Fruit fly (Drosophila melanogaster) whole organism, embryonic: ENCODE results near the gene CG13306.

Experiments
- Aef1 ChIP-seq: fragments of 200-800 bp; sonication (Bioruptor generic); IDR thresholded peaks from 3 replicates; pipeline ENCODE4 v1.3.6; 2022; ENCODE audit warnings: missing biosample characterization, missing genetic modification characterization
- Atf3 ChIP-seq: fragments of 200-800 bp; sonication (Bioruptor generic); optimal IDR thresholded peaks from 3 replicates; lab custom pipeline; 2016; ENCODE audit warnings: missing biosample characterization, missing genetic modification characterization
- Bdp1 ChIP-seq: fragments of 200-800 bp; sonication (Bioruptor generic); optimal IDR thresholded peaks from 3 replicates; lab custom pipeline; 2016; ENCODE audit warnings: missing biosample characterization, missing genetic modification characterization
- CG10209 ChIP-seq: fragments of 200-800 bp; sonication (Bioruptor generic); optimal IDR thresholded peaks from 3 replicates; lab custom pipeline; 2017; ENCODE audit warnings: missing biosample characterization, mild to moderate bottlenecking, missing genetic modification characterization, missing genetic modification reagents
- CG10431 ChIP-seq: fragments of 200-800 bp; sonication (Bioruptor generic); optimal IDR thresholded peaks from 3 replicates; lab custom pipeline; 2018; ENCODE audit warnings: missing biosample characterization, mild to moderate bottlenecking, missing genetic modification characterization
- CG11085 ChIP-seq: fragments of 200-800 bp; sonication (Bioruptor generic); IDR thresholded peaks from 2 replicates; pipeline ENCODE4 v1.3.6; 2022; ENCODE audit warnings: missing biosample characterization, missing genetic modification characterization
- CG11560 ChIP-seq: fragments of 200-800 bp; sonication (Bioruptor generic); IDR thresholded peaks from 3 replicates; pipeline ENCODE4 v1.3.6; 2022; ENCODE audit warnings: missing biosample characterization, missing genetic modification characterization
- CG12769 ChIP-seq: fragments of 200-800 bp; sonication (Bioruptor generic); optimal IDR thresholded peaks from 2 replicates; lab custom pipeline; 2019; ENCODE audit warnings: missing biosample characterization, mild to moderate bottlenecking, missing genetic modification characterization, moderate library complexity
- CG13287 ChIP-seq: fragments of 200-800 bp; sonication (Bioruptor generic); IDR thresholded peaks from 2 replicates; pipeline ENCODE4 v1.3.6; 2022; ENCODE audit warnings: missing biosample characterization, missing genetic modification characterization; ENCODE audit not compliant: partially characterized antibody
- CG13624 ChIP-seq: fragments of 200-800 bp; sonication (Bioruptor generic); optimal IDR thresholded peaks from 2 replicates; lab custom pipeline; 2016; ENCODE audit warnings: missing biosample characterization, missing genetic modification characterization
- CG15269 ChIP-seq: fragments of 200-800 bp; sonication (Bioruptor generic); optimal IDR thresholded peaks from 2 replicates; lab custom pipeline; 2018; ENCODE audit warnings: missing biosample characterization, mild to moderate bottlenecking, missing genetic modification characterization, moderate library complexity
- CG16863 ChIP-seq: fragments of 200-800 bp; sonication (Bioruptor generic); optimal IDR thresholded peaks from 3 replicates; lab custom pipeline; 2016; ENCODE audit warnings: missing biosample characterization, missing genetic modification characterization
- CG17359 ChIP-seq: fragments of 200-800 bp; sonication (Bioruptor generic); optimal IDR thresholded peaks from 3 replicates; lab custom pipeline; 2018; ENCODE audit warnings: missing biosample characterization, mild to moderate bottlenecking, missing genetic modification characterization, moderate library complexity
- CG18262 ChIP-seq: fragments of 200-800 bp; optimal IDR thresholded peaks from 3 replicates; lab custom pipeline; 2019; ENCODE audit warnings: missing biosample characterization, mild to moderate bottlenecking, missing genetic modification characterization, moderate library complexity
- CG4360 ChIP-seq: fragments of 200-800 bp; sonication (Bioruptor generic); IDR thresholded peaks from 2 replicates; pipeline ENCODE4 v1.3.6; 2022; ENCODE audit warnings: missing biosample characterization, missing genetic modification characterization
- CG5245 ChIP-seq: fragments of 200-800 bp; sonication (Bioruptor generic); optimal IDR thresholded peaks from 3 replicates; lab custom pipeline; 2016; ENCODE audit warnings: missing biosample characterization, missing genetic modification characterization
- CG6689 ChIP-seq: fragments of 200-800 bp; sonication (Bioruptor generic); IDR thresholded peaks from 2 replicates; pipeline ENCODE4 v1.3.6; 2022; ENCODE audit warnings: missing biosample characterization, missing genetic modification characterization
- CG6854 ChIP-seq: fragments of 200-800 bp; sonication (Bioruptor generic); optimal IDR thresholded peaks from 3 replicates; lab custom pipeline; 2017; ENCODE audit warnings: missing biosample characterization, mild to moderate bottlenecking, missing genetic modification characterization
- CG7963 ChIP-seq: fragments of 200-800 bp; sonication (Bioruptor generic); IDR thresholded peaks from 3 replicates; pipeline ENCODE4 v1.3.6; 2022; ENCODE audit warnings: missing biosample characterization, missing genetic modification characterization; ENCODE audit not compliant: partially characterized antibody
- CG8290 ChIP-seq, 3 experiments: fragments of 200-800 bp; sonication (Bioruptor generic); optimal IDR thresholded peaks; 2 replicates each; lab custom pipeline; 2016 to 2019; ENCODE audit warnings: missing biosample characterization in 3 of 3, missing genetic modification characterization in 3 of 3, mild to moderate bottlenecking in 2 of 3, moderate library complexity in 1 of 3
- CG8924 ChIP-seq: fragments of 200-800 bp; optimal IDR thresholded peaks from 3 replicates; lab custom pipeline; 2019; ENCODE audit warnings: missing biosample characterization, mild to moderate bottlenecking, missing genetic modification characterization, moderate library complexity
- CHES-1-like ChIP-seq: fragments of 200-800 bp; sonication (Bioruptor generic); optimal IDR thresholded peaks from 2 replicates; lab custom pipeline; 2016; ENCODE audit warnings: missing biosample characterization, missing genetic modification characterization
- D ChIP-seq, 2 experiments: fragments of 200-800 bp in 1 of 2; fragments of >200 bp in 1 of 2; sonication (Bioruptor generic) in 1 of 2; optimal IDR thresholded peaks; 2 replicates in 1 of 2; 3 replicates in 1 of 2; lab custom pipeline; 2017; ENCODE audit warnings: mild to moderate bottlenecking in 1 of 2, missing biosample characterization in 1 of 2, missing genetic modification characterization in 1 of 2, missing genetic modification reagents in 1 of 2
- Dref ChIP-seq: fragments of 200-800 bp; sonication (Bioruptor generic); IDR thresholded peaks from 2 replicates; pipeline ENCODE4 v1.3.6; 2022; ENCODE audit warnings: missing biosample characterization, missing genetic modification characterization
- Hr3 ChIP-seq: fragments of 200-800 bp; sonication (Bioruptor generic); optimal IDR thresholded peaks from 3 replicates; lab custom pipeline; 2016; ENCODE audit warnings: missing biosample characterization, missing genetic modification characterization
- Hr51 ChIP-seq, 2 experiments: fragments of 200-800 bp; sonication (Bioruptor generic); optimal IDR thresholded peaks; 2 replicates in 1 of 2; 3 replicates in 1 of 2; lab custom pipeline; 2016 to 2018; ENCODE audit warnings: missing biosample characterization in 2 of 2, missing genetic modification characterization in 2 of 2, mild to moderate bottlenecking in 1 of 2, moderate library complexity in 1 of 2
- MBD-R2 ChIP-seq: fragments of 200-800 bp; sonication (Bioruptor generic); IDR thresholded peaks from 2 replicates; pipeline ENCODE4 v1.3.6; 2022; ENCODE audit warnings: missing biosample characterization, missing genetic modification characterization
- Max ChIP-seq: fragments of 200-800 bp; sonication (Bioruptor generic); optimal IDR thresholded peaks from 2 replicates; lab custom pipeline; 2016; ENCODE audit warnings: missing biosample characterization, mild to moderate bottlenecking, missing genetic modification characterization
- Mes4 ChIP-seq: fragments of 200-800 bp; sonication (Bioruptor generic); optimal IDR thresholded peaks from 2 replicates; lab custom pipeline; 2016; ENCODE audit warnings: missing biosample characterization, missing genetic modification characterization
- Mrtf ChIP-seq: fragments of 200-800 bp; sonication (Bioruptor generic); IDR thresholded peaks from 3 replicates; pipeline ENCODE4 v1.3.6; 2022; ENCODE audit warnings: missing biosample characterization, missing genetic modification characterization
- Nf-YB ChIP-seq: fragments of 200-800 bp; sonication (Bioruptor generic); optimal IDR thresholded peaks from 3 replicates; lab custom pipeline; 2019; ENCODE audit warnings: missing biosample characterization, mild to moderate bottlenecking, missing genetic modification characterization, moderate library complexity
- Sry-β ChIP-seq: fragments of 200-800 bp; sonication (Bioruptor generic); optimal IDR thresholded peaks from 2 replicates; lab custom pipeline; 2018; ENCODE audit warnings: missing biosample characterization, mild to moderate bottlenecking, missing genetic modification characterization, moderate library complexity
- Ssrp ChIP-seq: fragments of 200-800 bp; sonication (Bioruptor generic); optimal IDR thresholded peaks from 2 replicates; lab custom pipeline; 2018; ENCODE audit warnings: missing biosample characterization, mild to moderate bottlenecking, missing genetic modification characterization, moderate library complexity
- dm ChIP-seq: fragments of 200-800 bp; sonication (Bioruptor generic); optimal IDR thresholded peaks from 3 replicates; lab custom pipeline; 2016; ENCODE audit warnings: missing biosample characterization, missing genetic modification characterization
- ems ChIP-seq: fragments of 200-800 bp; sonication (Bioruptor generic); optimal IDR thresholded peaks from 3 replicates; lab custom pipeline; 2016; ENCODE audit warnings: missing biosample characterization, missing genetic modification characterization
- fd96Cb ChIP-seq: fragments of 200-800 bp; sonication (Bioruptor generic); optimal IDR thresholded peaks from 2 replicates; lab custom pipeline; 2018; ENCODE audit warnings: missing biosample characterization, mild to moderate bottlenecking, missing genetic modification characterization, moderate library complexity
- fu2 ChIP-seq: fragments of 200-800 bp; sonication (Bioruptor generic); optimal IDR thresholded peaks from 2 replicates; lab custom pipeline; 2016; ENCODE audit warnings: missing biosample characterization, missing genetic modification characterization
- gcm ChIP-seq: fragments of 200-800 bp; sonication (Bioruptor generic); optimal IDR thresholded peaks from 2 replicates; lab custom pipeline; 2019; ENCODE audit warnings: missing biosample characterization, mild to moderate bottlenecking, missing genetic modification characterization, moderate library complexity
- grau ChIP-seq: fragments of 200-800 bp; optimal IDR thresholded peaks from 3 replicates; lab custom pipeline; 2019; ENCODE audit warnings: missing biosample characterization, mild to moderate bottlenecking, missing genetic modification characterization, moderate library complexity
- hb ChIP-seq: fragments of 200-800 bp; sonication (Bioruptor generic); IDR thresholded peaks from 3 replicates; pipeline ENCODE4 v1.3.6; 2022; ENCODE audit warnings: missing biosample characterization, missing genetic modification characterization; ENCODE audit not compliant: partially characterized antibody
- hth ChIP-seq: fragments of >200 bp; optimal IDR thresholded peaks from 2 replicates; lab custom pipeline; 2017; ENCODE audit warnings: inconsistent platforms
- kni ChIP-seq: fragments of 200-800 bp; sonication (Bioruptor generic); optimal IDR thresholded peaks from 3 replicates; lab custom pipeline; 2017; ENCODE audit warnings: mild to moderate bottlenecking, missing biosample characterization, missing genetic modification reagents, missing genetic modification characterization
- lilli ChIP-seq: fragments of 200-800 bp; sonication (Bioruptor generic); optimal IDR thresholded peaks from 3 replicates; lab custom pipeline; 2016; ENCODE audit warnings: missing biosample characterization, missing genetic modification characterization
- maf-S ChIP-seq: fragments of 200-800 bp; sonication (Bioruptor generic); optimal IDR thresholded peaks from 2 replicates; lab custom pipeline; 2016; ENCODE audit warnings: missing biosample characterization, missing genetic modification characterization
- oc ChIP-seq: fragments of 200-800 bp; sonication (Bioruptor generic); optimal IDR thresholded peaks from 2 replicates; lab custom pipeline; 2018; ENCODE audit warnings: missing biosample characterization, mild to moderate bottlenecking, missing genetic modification characterization, moderate library complexity
- pum ChIP-seq: fragments of 200-800 bp; sonication (Bioruptor generic); optimal IDR thresholded peaks from 2 replicates; lab custom pipeline; 2016; ENCODE audit warnings: missing biosample characterization, missing genetic modification characterization
- repo ChIP-seq: fragments of 200-800 bp; sonication (Bioruptor generic); optimal IDR thresholded peaks from 2 replicates; lab custom pipeline; 2016; ENCODE audit warnings: missing biosample characterization, missing genetic modification characterization
- row ChIP-seq: fragments of 200-800 bp; sonication (Bioruptor generic); IDR thresholded peaks from 3 replicates; pipeline ENCODE4 v1.3.6; 2022; ENCODE audit warnings: missing biosample characterization, missing genetic modification characterization
- twi ChIP-seq: fragments of 200-800 bp; optimal IDR thresholded peaks from 2 replicates; lab custom pipeline; 2019; ENCODE audit warnings: missing biosample characterization, mild to moderate bottlenecking, missing genetic modification characterization, moderate library complexity
- usp ChIP-seq: fragments of >200 bp; optimal IDR thresholded peaks from 2 replicates; lab custom pipeline; 2017; ENCODE audit warnings: missing biosample characterization, missing genetic modification characterization

CG13306 gene

DNA sequence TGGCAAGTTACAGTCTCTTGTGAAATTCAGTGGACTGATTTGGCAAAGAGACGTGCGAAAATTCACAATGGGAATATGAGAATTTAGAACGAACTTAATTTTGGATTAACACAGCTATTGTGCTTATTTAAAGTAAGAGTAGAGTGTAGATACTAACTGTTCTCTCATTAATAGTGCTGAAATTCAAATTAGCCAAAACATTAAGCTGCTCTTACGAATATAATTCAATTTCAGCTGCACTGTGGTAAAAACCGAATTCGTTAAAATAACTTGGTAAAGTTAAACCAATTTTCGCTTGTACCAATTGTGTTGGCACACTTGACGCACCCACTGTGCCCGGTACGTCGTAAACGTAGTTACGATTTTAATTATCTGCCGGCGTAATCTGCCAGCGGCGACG, 18.4 kb upstream of the CG13306 start (continued):
- TF ChIP-seq CG17359 (tag; lab: Kevin White, UChicago) = peak; percentile 14
- no peak for TF ChIP-seq CG13287 (GFP tag; lab: Robert Waterston, UW)
- no peak for TF ChIP-seq CG8290 (GFP tag; optimal IDR thresholded peaks at IDR 0.05; lab: Kevin White, UChicago)
- TF ChIP-seq CG8290 (tag; optimal IDR thresholded peaks at IDR 0.05; lab: Kevin White, UChicago) = peak in 1 of 2 experiments; percentile 65
- TF ChIP-seq grau (tag; lab: Kevin White, UChicago) = peak; percentile 62
- TF ChIP-seq Aef1 (GFP tag; lab: Robert Waterston, UW) = no peak; the same call in 2 of the 3 replicates
- peak; percentile 2 for TF ChIP-seq Bdp1
- no peak for TF ChIP-seq CG10431 (GFP tag; lab: Kevin White, UChicago)
- TF ChIP-seq Atf3 (GFP tag; lab: Kevin White, UChicago) = no peak
- no peak for TF ChIP-seq fd96Cb (tag; lab: Kevin White, UChicago)
- TF ChIP-seq CG15269 (tag; lab: Kevin White, UChicago) = peak; percentile 69
- TF ChIP-seq CG6689 (GFP tag; lab: Robert Waterston, UW) = no peak
- TF ChIP-seq CG5245 = no peak
- TF ChIP-seq CG16863 (GFP tag; lab: Kevin White, UChicago) = no peak
- peak; percentile 68 for TF ChIP-seq lilli (GFP tag; lab: Kevin White, UChicago)
- no peak for TF ChIP-seq hth (lab: Kevin White, UChicago)
- no peak for TF ChIP-seq CG7963
- TF ChIP-seq maf-S (GFP tag; lab: Kevin White, UChicago) = peak; percentile 34
- TF ChIP-seq CHES-1-like (GFP tag; lab: Kevin White, UChicago) = peak; percentile 60
- peak; percentile 42 for TF ChIP-seq CG10209 (GFP tag; lab: Kevin White, UChicago)
- TF ChIP-seq CG8924 (tag; lab: Kevin White, UChicago) = peak; percentile 25
- no peak for TF ChIP-seq oc (tag; lab: Kevin White, UChicago)
- no peak for TF ChIP-seq Hr3 (GFP tag; lab: Kevin White, UChicago)
- no peak for TF ChIP-seq Nf-YB (GFP tag; lab: Kevin White, UChicago)
- peak; percentile 66 for TF ChIP-seq CG12769
- TF ChIP-seq D (optimal IDR thresholded peaks at IDR 0.05; lab: Kevin White, UChicago) = no peak
- TF ChIP-seq D (GFP tag; optimal IDR thresholded peaks at IDR 0.05; lab: Kevin White, UChicago) = no peak
- TF ChIP-seq CG18262 (tag; lab: Kevin White, UChicago) = peak; percentile 18
- TF ChIP-seq MBD-R2 = no peak
- TF ChIP-seq gcm = no peak
- no peak for TF ChIP-seq Mes4 (GFP tag; lab: Kevin White, UChicago)
- TF ChIP-seq CG6854 = peak; percentile 20
- TF ChIP-seq Sry-β (GFP tag; lab: Kevin White, UChicago) = no peak
- TF ChIP-seq kni (GFP tag; lab: Kevin White, UChicago) = no peak
- TF ChIP-seq CG4360 (GFP tag; lab: Robert Waterston, UW) = no peak
- peak in 1 of 2 experiments; percentile 44 for TF ChIP-seq Hr51 (GFP tag; optimal IDR thresholded peaks at IDR 0.05; lab: Kevin White, UChicago)
- TF ChIP-seq dm (GFP tag; lab: Kevin White, UChicago) = no peak
- TF ChIP-seq ems (GFP tag; lab: Kevin White, UChicago) = peak; percentile 5
- no peak for TF ChIP-seq pum (GFP tag; lab: Kevin White, UChicago)
- TF ChIP-seq repo (GFP tag; lab: Kevin White, UChicago) = no peak
- peak; percentile 21 for TF ChIP-seq CG13624 (GFP tag; lab: Kevin White, UChicago)
- TF ChIP-seq fu2 (GFP tag; lab: Kevin White, UChicago) = peak; percentile 46
- no peak for TF ChIP-seq usp (GFP tag; lab: Kevin White, UChicago)
- TF ChIP-seq twi (tag; lab: Kevin White, UChicago) = no peak
- 0 out of 3 replicates have a peak, but pooled peaks have one; percentile 30 for TF ChIP-seq CG11560
- peak; percentile 32 for TF ChIP-seq Max (GFP tag; lab: Kevin White, UChicago)
- peak; percentile 70 for TF ChIP-seq row (GFP tag; lab: Robert Waterston, UW)
- TF ChIP-seq hb (GFP tag; lab: Robert Waterston, UW) = no peak
- no peak for TF ChIP-seq Dref (GFP tag; lab: Robert Waterston, UW)
- no peak for TF ChIP-seq Mrtf
- no peak for TF ChIP-seq Ssrp
- TF ChIP-seq CG11085 (GFP tag; lab: Robert Waterston, UW) = no peak
